Fruit fly (Drosophila melanogaster): ENCODE results near the gene GABA-B-R2.

The GABA-B-R2 gene

dm6 chr3R:21775766-21776165 is at the start of gene GABA-B-R2, which contains the start of gene CG6800:
Gene GABA-B-R2 (minus strand): TSS chr3R:21775840.
Gene CG6800 (plus strand): TSS chr3R:21776138.
- TF ChIP-seq CG12605 (GFP tag; IDR thresholded peaks at IDR 0.05) (peak; percentile 84), CG10348 (GFP tag; IDR thresholded peaks at IDR 0.05) (no peak), CG4496 (GFP tag; IDR thresholded peaks at IDR 0.05) (no peak), CG13204 (GFP tag; optimal IDR thresholded peaks at IDR 0.05) (no peak), D1 (tag; optimal IDR thresholded peaks at IDR 0.05) (no peak), fd96Ca (GFP tag; IDR thresholded peaks at IDR 0.05) (no peak)

dm6 chr3R:21825140-21825539 is 49.5 kb upstream of the GABA-B-R2 start:
- TF ChIP-seq CG4496 (GFP tag; IDR thresholded peaks at IDR 0.05) (no peak), Snoo (tag; optimal IDR thresholded peaks at IDR 0.05) (no peak), CG12605 (GFP tag; IDR thresholded peaks at IDR 0.05) (no peak), rn (GFP tag; IDR thresholded peaks at IDR 0.05) (no peak), CG32121 (GFP tag; IDR thresholded peaks at IDR 0.05) (no peak), CG15710 (tag; optimal IDR thresholded peaks at IDR 0.05) (no peak), CG8159 (tag; optimal IDR thresholded peaks at IDR 0.05) (no peak), CG34367 (tag; optimal IDR thresholded peaks at IDR 0.05) (no peak), Ets98B (GFP tag; IDR thresholded peaks at IDR 0.05) (no peak), CG14655 (GFP tag; optimal IDR thresholded peaks at IDR 0.05) (no peak), CG17806 (tag; optimal IDR thresholded peaks at IDR 0.05) (no peak), fd96Ca (GFP tag; IDR thresholded peaks at IDR 0.05) (no peak), EcR (GFP tag; optimal IDR thresholded peaks at IDR 0.05) (no peak)

dm6 chr3R:21824407-21825006 is 48.9 kb upstream of the GABA-B-R2 start:
- no peak for TF ChIP-seq Snoo (tag; optimal IDR thresholded peaks at IDR 0.05)
- peak; percentile 48 for TF ChIP-seq CG34367 (tag; optimal IDR thresholded peaks at IDR 0.05)
- TF ChIP-seq Pif1B (GFP tag; optimal IDR thresholded peaks at IDR 0.05) = no peak
- TF ChIP-seq Pif1A (GFP tag; optimal IDR thresholded peaks at IDR 0.05) = no peak
- TF ChIP-seq CG8159 (tag; optimal IDR thresholded peaks at IDR 0.05) = no peak
- peak; percentile 4 for TF ChIP-seq CG14655 (GFP tag; optimal IDR thresholded peaks at IDR 0.05)
- TF ChIP-seq CG15710 (tag; optimal IDR thresholded peaks at IDR 0.05) = no peak
- TF ChIP-seq CG13204 (GFP tag; optimal IDR thresholded peaks at IDR 0.05) = peak; percentile 54
- no peak for TF ChIP-seq rn (GFP tag; IDR thresholded peaks at IDR 0.05)
- TF ChIP-seq CG4496 (GFP tag; IDR thresholded peaks at IDR 0.05) = 0 out of 3 replicates have a peak, but pooled peaks have one; percentile 40
- TF ChIP-seq CG32121 (GFP tag; IDR thresholded peaks at IDR 0.05) = no peak
- TF ChIP-seq CG10348 (GFP tag; IDR thresholded peaks at IDR 0.05) = no peak
- no peak for TF ChIP-seq CG9948 (tag; optimal IDR thresholded peaks at IDR 0.05)
- TF ChIP-seq EcR (GFP tag; optimal IDR thresholded peaks at IDR 0.05) = peak; percentile 80
- TF ChIP-seq CG12605 (GFP tag; IDR thresholded peaks at IDR 0.05) = 0 out of 2 replicates have a peak, but pooled peaks have one; percentile 36
- TF ChIP-seq gl (tag; optimal IDR thresholded peaks at IDR 0.05) = peak; percentile 85
- TF ChIP-seq D1 (tag; optimal IDR thresholded peaks at IDR 0.05) = no peak
- no peak for TF ChIP-seq fd96Ca (GFP tag; IDR thresholded peaks at IDR 0.05)
- TF ChIP-seq CG17806 (tag; optimal IDR thresholded peaks at IDR 0.05) = no peak
- no peak for TF ChIP-seq CG8301 (tag; optimal IDR thresholded peaks at IDR 0.05)
- TF ChIP-seq Ets98B (GFP tag; IDR thresholded peaks at IDR 0.05) = no peak

DNA sequence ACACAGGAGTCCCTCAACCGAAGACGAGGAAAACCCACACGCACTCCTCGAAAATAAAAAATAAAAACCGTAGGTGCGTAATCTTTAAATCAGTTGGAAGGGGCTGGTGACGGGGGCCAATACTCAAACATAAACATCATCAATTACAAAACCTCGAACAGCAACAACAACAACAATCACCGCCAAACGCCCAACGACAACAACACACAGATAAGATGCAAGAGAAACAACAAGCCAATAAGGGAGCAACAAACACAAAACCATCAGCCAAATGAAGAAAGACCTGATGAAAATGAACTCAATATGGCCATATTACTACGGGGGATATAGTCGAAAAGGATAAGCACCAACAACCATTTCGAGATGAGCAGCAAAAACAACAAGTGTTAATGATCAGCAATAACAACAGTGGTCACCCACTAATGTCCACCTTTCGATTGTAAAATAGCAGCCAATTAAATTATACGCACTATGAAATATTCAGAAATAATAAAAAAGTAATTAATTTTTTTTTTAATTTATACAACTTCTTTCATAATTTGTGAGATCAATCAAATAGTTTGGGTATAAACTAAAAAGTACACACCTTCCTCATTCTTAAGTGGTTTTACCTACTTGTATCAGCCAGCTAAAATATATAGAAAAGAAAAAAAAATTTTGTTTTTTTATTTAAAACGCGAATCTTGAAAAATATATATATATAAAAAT is 48.2 kb upstream of the GABA-B-R2 start:
- TF ChIP-seq EcR (GFP tag; optimal IDR thresholded peaks at IDR 0.05) (no peak), CG17806 (tag; optimal IDR thresholded peaks at IDR 0.05) (peak; percentile 91), Snoo (tag; optimal IDR thresholded peaks at IDR 0.05) (no peak), CG4496 (GFP tag; IDR thresholded peaks at IDR 0.05) (no peak), Pif1B (GFP tag; optimal IDR thresholded peaks at IDR 0.05) (peak; percentile 38), CG14655 (GFP tag; optimal IDR thresholded peaks at IDR 0.05) (peak; percentile 73), fd96Ca (GFP tag; IDR thresholded peaks at IDR 0.05) (0 out of 3 replicates have a peak, but pooled peaks have one; percentile 10), CG13204 (GFP tag; optimal IDR thresholded peaks at IDR 0.05) (no peak), CG9948 (tag; optimal IDR thresholded peaks at IDR 0.05) (peak; percentile 74), CG8159 (tag; optimal IDR thresholded peaks at IDR 0.05) (peak; percentile 95), CG15710 (tag; optimal IDR thresholded peaks at IDR 0.05) (peak; percentile 50), CG34367 (tag; optimal IDR thresholded peaks at IDR 0.05) (peak; percentile 11), Pif1A (GFP tag; optimal IDR thresholded peaks at IDR 0.05) (no peak), Ets98B (GFP tag; IDR thresholded peaks at IDR 0.05) (no peak), D1 (tag; optimal IDR thresholded peaks at IDR 0.05) (peak; percentile 90)

- TF ChIP-seq Snoo (tag; optimal IDR thresholded peaks at IDR 0.05) (peak; percentile 36), gl (tag; optimal IDR thresholded peaks at IDR 0.05) (peak; percentile 62), CG15710 (tag; optimal IDR thresholded peaks at IDR 0.05) (peak; percentile 4), CG17806 (tag; optimal IDR thresholded peaks at IDR 0.05) (no peak), D1 (tag; optimal IDR thresholded peaks at IDR 0.05) (no peak), CG8159 (tag; optimal IDR thresholded peaks at IDR 0.05) (peak; percentile 27), Pif1B (GFP tag; optimal IDR thresholded peaks at IDR 0.05) (peak; percentile 62), Pif1A (GFP tag; optimal IDR thresholded peaks at IDR 0.05) (peak; percentile 64)
Observed at dm6 chr3R:21823076-21823475, 47.4 kb upstream of the GABA-B-R2 start.

DNA sequence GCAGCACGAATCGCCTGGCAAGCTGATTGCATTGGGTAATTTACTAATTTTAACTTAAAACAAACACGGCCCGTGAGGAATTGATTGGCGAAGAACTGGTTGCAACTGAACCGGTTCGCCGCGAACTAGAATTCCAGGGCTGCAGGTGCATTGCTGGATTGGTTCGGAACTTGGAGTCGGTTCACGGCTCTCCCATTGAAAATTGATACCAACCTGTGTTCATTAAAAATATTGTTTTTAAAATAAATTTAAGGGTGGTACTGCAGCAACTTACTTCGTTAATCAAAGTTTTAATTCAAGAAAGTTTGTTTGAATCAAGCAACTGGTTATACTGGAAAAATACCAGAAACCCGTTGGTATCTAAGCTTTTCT is 46.9 kb upstream of the GABA-B-R2 start, which contains the start of gene CASK:
TSS of gene CASK (minus strand) at position 113 of the 372 bp plus-strand sequence.
- TF ChIP-seq CG4496 (GFP tag; IDR thresholded peaks at IDR 0.05) (no peak), CG8301 (tag; optimal IDR thresholded peaks at IDR 0.05) (no peak), Pif1A (GFP tag; optimal IDR thresholded peaks at IDR 0.05) (no peak), Snoo (tag; optimal IDR thresholded peaks at IDR 0.05) (no peak), gl (tag; optimal IDR thresholded peaks at IDR 0.05) (no peak), D1 (tag; optimal IDR thresholded peaks at IDR 0.05) (no peak), Pif1B (GFP tag; optimal IDR thresholded peaks at IDR 0.05) (no peak), CG12605 (GFP tag; IDR thresholded peaks at IDR 0.05) (no peak), CG14655 (GFP tag; optimal IDR thresholded peaks at IDR 0.05) (no peak), CG9948 (tag; optimal IDR thresholded peaks at IDR 0.05) (no peak), CG17806 (tag; optimal IDR thresholded peaks at IDR 0.05) (no peak), CG13204 (GFP tag; optimal IDR thresholded peaks at IDR 0.05) (no peak), fd96Ca (GFP tag; IDR thresholded peaks at IDR 0.05) (no peak), CG10348 (GFP tag; IDR thresholded peaks at IDR 0.05) (no peak), CG8159 (tag; optimal IDR thresholded peaks at IDR 0.05) (no peak), rn (GFP tag; IDR thresholded peaks at IDR 0.05) (no peak), CG34367 (tag; optimal IDR thresholded peaks at IDR 0.05) (no peak), CG32121 (GFP tag; IDR thresholded peaks at IDR 0.05) (no peak), Ets98B (GFP tag; IDR thresholded peaks at IDR 0.05) (no peak), CG15710 (tag; optimal IDR thresholded peaks at IDR 0.05) (no peak)
